Worm (Caenorhabditis elegans) whole organism, young adult: Measurements from ENCODE around the gene arrd-3.

ENCODE experiments used
- ama-1 ChIP-seq, 3 experiments: fragments of 150-350 bp in 1 of 3; sonication (generic microtip) in 2 of 3; optimal IDR thresholded peaks; 2 replicates each; lab custom pipeline; 2014 to 2018; ENCODE audit warnings: missing biosample characterization in 2 of 3, missing genetic modification characterization in 2 of 3, missing genetic modification reagents in 2 of 3
- ekl-4 ChIP-seq: fragments of 200-800 bp; sonication (Bioruptor generic); IDR thresholded peaks from 2 replicates; pipeline ENCODE4 v1.3.6; 2022; ENCODE audit warnings: missing genetic modification reagents, missing genetic modification characterization, missing compliant biosample characterization
- hsf-1 ChIP-seq: fragments of 200-800 bp; sonication (Bioruptor generic); IDR thresholded peaks from 2 replicates; pipeline ENCODE4 v1.3.6; 2022; ENCODE audit warnings: missing genetic modification reagents, missing genetic modification characterization, missing compliant biosample characterization
- lin-35 ChIP-seq, 3 experiments: fragments of 150-350 bp in 2 of 3; sonication (generic microtip) in 1 of 3; optimal IDR thresholded peaks; 2 replicates each; lab custom pipeline; 2014 to 2018; ENCODE audit warnings: missing biosample characterization in 3 of 3, missing genetic modification characterization in 3 of 3, missing genetic modification reagents in 3 of 3

DNA sequence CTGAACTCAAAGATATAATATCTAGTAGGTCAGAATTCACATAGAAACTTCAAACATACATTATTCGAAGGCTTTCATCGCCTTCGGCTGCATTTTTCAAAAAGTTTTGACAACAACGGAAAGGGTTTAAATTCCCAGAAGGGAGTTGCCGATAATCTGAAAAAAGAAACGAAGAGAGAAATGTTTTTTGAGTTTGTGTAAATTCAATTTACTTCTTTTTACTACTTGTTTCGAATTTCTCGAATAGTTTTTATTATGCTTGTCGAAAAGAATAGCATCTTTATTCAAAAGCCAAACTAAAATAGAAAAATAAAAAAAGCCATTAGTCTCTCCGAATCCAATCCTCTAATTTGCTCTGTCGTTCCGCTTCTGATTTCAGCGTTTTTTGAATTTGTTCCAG lies 18.8 kb downstream of the arrd-3 start:
- TF ChIP-seq hsf-1 (GFP tag; lab: Robert Waterston, UW) (no peak), lin-35 (GFP tag; optimal IDR thresholded peaks at IDR 0.05; lab: Kevin White, UChicago) (no peak), ekl-4 (no peak), ama-1 (optimal IDR thresholded peaks at IDR 0.05; lab: Kevin White, UChicago) (no peak), ama-1 (GFP tag; optimal IDR thresholded peaks at IDR 0.05; lab: Kevin White, UChicago) (no peak)
